Worm (Caenorhabditis elegans) whole organism, L3 larva: ENCODE measurements around the gene F46C5.9.

Source experiments
- R02D3.7 ChIP-seq: fragments of 150-350 bp; optimal IDR thresholded peaks from 2 replicates; lab custom pipeline; 2014; ENCODE audit warnings: missing biosample characterization, missing genetic modification characterization
- ZK546.5 ChIP-seq: sonication (generic microtip); optimal IDR thresholded peaks from 2 replicates; lab custom pipeline; 2017; ENCODE audit warnings: missing biosample characterization, missing genetic modification characterization
- aly-2 ChIP-seq: fragments of 150-350 bp; optimal IDR thresholded peaks from 2 replicates; lab custom pipeline; 2014; ENCODE audit warnings: missing biosample characterization, missing genetic modification characterization
- ama-1 ChIP-seq: fragments of 150-350 bp; optimal IDR thresholded peaks from 2 replicates; lab custom pipeline; 2018
- ceh-16 ChIP-seq: sonication (generic microtip); optimal IDR thresholded peaks from 2 replicates; lab custom pipeline; 2017; ENCODE audit warnings: missing biosample characterization, missing genetic modification characterization
- ceh-82 ChIP-seq: fragments of 150-350 bp; optimal IDR thresholded peaks from 2 replicates; lab custom pipeline; 2014; ENCODE audit warnings: missing biosample characterization, missing genetic modification characterization
- daf-12 ChIP-seq: fragments of 150-350 bp; optimal IDR thresholded peaks from 2 replicates; lab custom pipeline; 2014; ENCODE audit warnings: missing biosample characterization, missing genetic modification reagents, missing genetic modification characterization
- egl-27 ChIP-seq: sonication (generic microtip); optimal IDR thresholded peaks from 4 replicates; lab custom pipeline; 2017; ENCODE audit warnings: missing biosample characterization, missing genetic modification reagents, missing genetic modification characterization
- egl-5 ChIP-seq: fragments of 150-350 bp; optimal IDR thresholded peaks from 2 replicates; lab custom pipeline; 2017; ENCODE audit warnings: missing biosample characterization, missing genetic modification reagents, missing genetic modification characterization, inconsistent platforms
- elt-2 ChIP-seq: sonication (generic microtip); optimal IDR thresholded peaks from 2 replicates; lab custom pipeline; 2016; ENCODE audit warnings: missing genetic modification reagents, mild to moderate bottlenecking, missing genetic modification characterization, missing compliant biosample characterization
- elt-3 ChIP-seq, 3 experiments: fragments of 150-350 bp in 1 of 3; sonication (generic microtip) in 2 of 3; optimal IDR thresholded peaks; 2 replicates in 2 of 3; 4 replicates in 1 of 3; lab custom pipeline; 2014 to 2017; ENCODE audit warnings: missing biosample characterization in 3 of 3, missing genetic modification characterization in 3 of 3
- eor-1 ChIP-seq, 2 experiments: fragments of 150-350 bp; optimal IDR thresholded peaks; 2 replicates each; lab custom pipeline; 2014 to 2018; ENCODE audit warnings: missing biosample characterization in 2 of 2, missing genetic modification characterization in 2 of 2
- fkh-10 ChIP-seq: sonication (generic microtip); optimal IDR thresholded peaks from 2 replicates; lab custom pipeline; 2017; ENCODE audit warnings: missing biosample characterization, missing genetic modification reagents, missing genetic modification characterization
- fkh-2 ChIP-seq: fragments of 150-350 bp; optimal IDR thresholded peaks from 2 replicates; lab custom pipeline; 2014; ENCODE audit warnings: missing biosample characterization, missing genetic modification reagents, missing genetic modification characterization
- hmg-11 ChIP-seq: sonication (generic microtip); optimal IDR thresholded peaks from 2 replicates; lab custom pipeline; 2016; ENCODE audit warnings: missing genetic modification characterization, missing compliant biosample characterization
- lin-15B ChIP-seq: fragments of 150-350 bp; optimal IDR thresholded peaks from 2 replicates; lab custom pipeline; 2014; ENCODE audit warnings: missing biosample characterization, missing genetic modification characterization
- lin-39 ChIP-seq: fragments of 150-350 bp; optimal IDR thresholded peaks from 2 replicates; lab custom pipeline; 2018; ENCODE audit warnings: missing biosample characterization, missing genetic modification reagents, missing genetic modification characterization
- mdl-1 ChIP-seq: fragments of 150-350 bp; optimal IDR thresholded peaks from 2 replicates; lab custom pipeline; 2014; ENCODE audit warnings: missing biosample characterization, missing genetic modification characterization
- mml-1 ChIP-seq: fragments of 150-350 bp; sonication (generic microtip); optimal IDR thresholded peaks from 3 replicates; lab custom pipeline; 2014; ENCODE audit warnings: missing biosample characterization, missing genetic modification characterization
- nfya-1 ChIP-seq: sonication (generic microtip); optimal IDR thresholded peaks from 2 replicates; lab custom pipeline; 2017; ENCODE audit warnings: missing genetic modification characterization, mild to moderate bottlenecking, missing compliant biosample characterization, antibody characterized with exemption, moderate library complexity; ENCODE audit not compliant: insufficient read depth
- nhr-11 ChIP-seq: fragments of 150-350 bp; optimal IDR thresholded peaks from 2 replicates; lab custom pipeline; 2014; ENCODE audit warnings: missing biosample characterization, missing genetic modification characterization
- nhr-12 ChIP-seq: fragments of 150-350 bp; optimal IDR thresholded peaks from 2 replicates; lab custom pipeline; 2014; ENCODE audit warnings: missing biosample characterization, missing genetic modification characterization
- nhr-237 ChIP-seq: fragments of 150-350 bp; optimal IDR thresholded peaks from 2 replicates; lab custom pipeline; 2014; ENCODE audit warnings: missing biosample characterization, missing genetic modification characterization
- nhr-43 ChIP-seq: sonication (generic microtip); optimal IDR thresholded peaks from 2 replicates; lab custom pipeline; 2016; ENCODE audit warnings: mild to moderate bottlenecking, missing genetic modification characterization, missing compliant biosample characterization; ENCODE audit not compliant: poor library complexity, severe bottlenecking
- nhr-67 ChIP-seq: fragments of 150-350 bp; optimal IDR thresholded peaks from 2 replicates; lab custom pipeline; 2014; ENCODE audit warnings: missing biosample characterization, missing genetic modification characterization
- nhr-77 ChIP-seq: fragments of 150-350 bp; optimal IDR thresholded peaks from 2 replicates; lab custom pipeline; 2014; ENCODE audit warnings: missing biosample characterization, missing genetic modification characterization
- pha-4 ChIP-seq: fragments of 150-350 bp; optimal IDR thresholded peaks from 2 replicates; lab custom pipeline; 2014; ENCODE audit warnings: missing biosample characterization, missing genetic modification reagents, missing genetic modification characterization
- pqm-1 ChIP-seq: fragments of 150-350 bp; optimal IDR thresholded peaks from 2 replicates; lab custom pipeline; 2017; ENCODE audit warnings: missing biosample characterization, missing genetic modification characterization, inconsistent platforms
- skn-1 ChIP-seq: fragments of 150-350 bp; optimal IDR thresholded peaks from 2 replicates; lab custom pipeline; 2014; ENCODE audit warnings: missing biosample characterization, missing genetic modification characterization
- snpc-4 ChIP-seq: fragments of 150-350 bp; optimal IDR thresholded peaks from 2 replicates; lab custom pipeline; 2014; ENCODE audit warnings: missing biosample characterization, missing genetic modification characterization
- tbx-2 ChIP-seq: sonication (generic microtip); optimal IDR thresholded peaks from 2 replicates; lab custom pipeline; 2016; ENCODE audit warnings: mild to moderate bottlenecking, missing genetic modification characterization, missing compliant biosample characterization
- unc-62 ChIP-seq: fragments of 150-350 bp; sonication (generic microtip); optimal IDR thresholded peaks from 4 replicates; lab custom pipeline; 2014; ENCODE audit warnings: missing biosample characterization, missing genetic modification reagents, missing genetic modification characterization
- zag-1 ChIP-seq: fragments of 150-350 bp; optimal IDR thresholded peaks from 2 replicates; lab custom pipeline; 2014; ENCODE audit warnings: missing biosample characterization, missing genetic modification characterization
- ztf-11 ChIP-seq: fragments of 150-350 bp; optimal IDR thresholded peaks from 2 replicates; lab custom pipeline; 2014; ENCODE audit warnings: missing biosample characterization, missing genetic modification characterization
- ztf-4 ChIP-seq: fragments of 150-350 bp; optimal IDR thresholded peaks from 2 replicates; lab custom pipeline; 2014; ENCODE audit warnings: missing biosample characterization, missing genetic modification characterization

F46C5.9 gene

ce11 chrII:8806921-8807320 lies 3.6 kb downstream of the F46C5.9 start, which contains the start of gene pho-13:
pho-13 (minus strand) TSS chrII:8807021.
- TF ChIP-seq elt-2 (tag; lab: Kevin White, UChicago) (peak; percentile 6), egl-27 (tag; lab: Kevin White, UChicago) (no peak)

ce11 chrII:8800830-8801229 lies 9.7 kb downstream of the F46C5.9 start, which contains the start of gene appg-2:
appg-2 (plus strand) TSS chrII:8801130.
- TF ChIP-seq zag-1 (tag; lab: Kevin White, UChicago) (no peak), nhr-67 (tag; lab: Kevin White, UChicago) (no peak), fkh-10 (no peak), skn-1 (tag; lab: Kevin White, UChicago) (no peak), ama-1 (no peak), ZK546.5 (tag; lab: Kevin White, UChicago) (no peak), elt-3 (tag; optimal IDR thresholded peaks at IDR 0.05; lab: Kevin White, UChicago) (no peak), daf-12 (tag; lab: Kevin White, UChicago) (no peak), ztf-11 (tag; lab: Kevin White, UChicago) (no peak), nhr-43 (tag; lab: Kevin White, UChicago) (no peak), egl-5 (no peak), nhr-237 (tag; lab: Kevin White, UChicago) (no peak), elt-2 (tag; lab: Kevin White, UChicago) (no peak), ceh-82 (tag; lab: Kevin White, UChicago) (no peak), hmg-11 (no peak)

ce11 chrII:8799725-8800124 lies 10.8 kb downstream of the F46C5.9 start:
- TF ChIP-seq unc-62 (GFP tag; lab: Kevin White, UChicago) = peak; percentile 86
- no peak for TF ChIP-seq eor-1 (tag; optimal IDR thresholded peaks at IDR 0.05; lab: Kevin White, UChicago)
- peak; percentile 47 for TF ChIP-seq lin-39 (tag; lab: Kevin White, UChicago)

- TF ChIP-seq fkh-10 (peak; percentile 89), ceh-16 (tag; lab: Kevin White, UChicago) (no peak), lin-39 (tag; lab: Kevin White, UChicago) (peak; percentile 84), nhr-237 (tag; lab: Kevin White, UChicago) (no peak), tbx-2 (tag; lab: Kevin White, UChicago) (peak; percentile 91), unc-62 (GFP tag; lab: Kevin White, UChicago) (peak; percentile 38), pha-4 (tag; lab: Kevin White, UChicago) (no peak), lin-15B (peak; percentile 12), nhr-11 (tag; lab: Kevin White, UChicago) (peak; percentile 28), aly-2 (tag; lab: Kevin White, UChicago) (no peak), daf-12 (tag; lab: Kevin White, UChicago) (no peak), nhr-43 (tag; lab: Kevin White, UChicago) (no peak), nfya-1 (tag; lab: Kevin White, UChicago) (peak; percentile 80), mdl-1 (peak; percentile 50), snpc-4 (tag; lab: Kevin White, UChicago) (peak; percentile 14), mml-1 (tag; lab: Kevin White, UChicago) (no peak), elt-2 (tag; lab: Kevin White, UChicago) (no peak), R02D3.7 (peak; percentile 35), pqm-1 (tag; lab: Kevin White, UChicago) (no peak), hmg-11 (peak; percentile 56), egl-5 (peak; percentile 78), nhr-12 (no peak), ZK546.5 (tag; lab: Kevin White, UChicago) (no peak), elt-3 (tag; optimal IDR thresholded peaks at IDR 0.05; lab: Kevin White, UChicago) (no peak), ztf-4 (no peak), ceh-82 (tag; lab: Kevin White, UChicago) (no peak)
- TF ChIP-seq, all 47 proteins: peak for 12
These were observed 14.1 kb downstream of the F46C5.9 start for ce11 chrII:8796391-8796790.

ce11 chrII:8795227-8795626 lies 15.3 kb downstream of the F46C5.9 start:
- TF ChIP-seq nfya-1 (tag; lab: Kevin White, UChicago) = no peak
- no peak for TF ChIP-seq ama-1
- no peak for TF ChIP-seq ZK546.5 (tag; lab: Kevin White, UChicago)
- no peak for TF ChIP-seq nhr-237 (tag; lab: Kevin White, UChicago)
- no peak for TF ChIP-seq fkh-2 (tag; lab: Kevin White, UChicago)
- TF ChIP-seq elt-2 (tag; lab: Kevin White, UChicago) = no peak
- no peak for TF ChIP-seq nhr-77
- no peak for TF ChIP-seq elt-3 (tag; optimal IDR thresholded peaks at IDR 0.05; lab: Kevin White, UChicago)
- TF ChIP-seq hmg-11 = no peak
